Worm (Caenorhabditis elegans) whole organism, late embryonic: Measurements from ENCODE around the gene C44C10.5.

Source experiments
- C08G9.2 ChIP-seq: sonication (generic microtip); optimal IDR thresholded peaks from 2 replicates; lab custom pipeline; 2016; ENCODE audit warnings: mild to moderate bottlenecking, missing genetic modification characterization, moderate library complexity, missing compliant biosample characterization
- C38D4.7 ChIP-seq: fragments of 200-800 bp; sonication (Bioruptor generic); optimal IDR thresholded peaks from 2 replicates; lab custom pipeline; 2018; ENCODE audit warnings: mild to moderate bottlenecking, missing genetic modification characterization, moderate library complexity, missing compliant biosample characterization
- K02D7.2 ChIP-seq: sonication (generic microtip); optimal IDR thresholded peaks from 2 replicates; lab custom pipeline; 2017; ENCODE audit warnings: mild to moderate bottlenecking, missing genetic modification characterization, missing compliant biosample characterization
- T23F11.4 ChIP-seq: fragments of 200-800 bp; sonication (Bioruptor generic); optimal IDR thresholded peaks from 2 replicates; lab custom pipeline; 2018; ENCODE audit warnings: mild to moderate bottlenecking, missing genetic modification characterization, missing compliant biosample characterization
- Y22D7AL.16 ChIP-seq: sonication (generic microtip); optimal IDR thresholded peaks from 2 replicates; lab custom pipeline; 2016; ENCODE audit warnings: missing genetic modification characterization, missing compliant biosample characterization
- ahr-1 ChIP-seq: sonication (generic microtip); optimal IDR thresholded peaks from 2 replicates; lab custom pipeline; 2016; ENCODE audit warnings: missing genetic modification characterization, missing compliant biosample characterization
- ceh-14 ChIP-seq: sonication (generic microtip); optimal IDR thresholded peaks from 2 replicates; lab custom pipeline; 2016; ENCODE audit warnings: missing genotype, missing genetic modification characterization, missing compliant biosample characterization
- ceh-18 ChIP-seq: sonication (generic microtip); optimal IDR thresholded peaks from 2 replicates; lab custom pipeline; 2016; ENCODE audit warnings: missing genetic modification characterization, missing compliant biosample characterization
- ceh-19 ChIP-seq: fragments of 200-800 bp; sonication (Bioruptor generic); optimal IDR thresholded peaks from 2 replicates; lab custom pipeline; 2018; ENCODE audit warnings: mild to moderate bottlenecking, missing genetic modification characterization, missing compliant biosample characterization
- ceh-2 ChIP-seq: sonication (generic microtip); optimal IDR thresholded peaks from 2 replicates; lab custom pipeline; 2016; ENCODE audit warnings: missing genotype, missing genetic modification characterization, missing compliant biosample characterization
- ceh-24 ChIP-seq: sonication (generic microtip); optimal IDR thresholded peaks from 2 replicates; lab custom pipeline; 2016; ENCODE audit warnings: mild to moderate bottlenecking, missing genetic modification characterization, missing compliant biosample characterization
- ceh-31 ChIP-seq: sonication (generic microtip); optimal IDR thresholded peaks from 2 replicates; lab custom pipeline; 2016; ENCODE audit warnings: missing genetic modification characterization, missing compliant biosample characterization
- ceh-48 ChIP-seq: sonication (generic microtip); optimal IDR thresholded peaks from 2 replicates; lab custom pipeline; 2016; ENCODE audit warnings: missing genetic modification characterization, inconsistent platforms, missing compliant biosample characterization
- ceh-6 ChIP-seq: fragments of 200-800 bp; sonication (Bioruptor generic); optimal IDR thresholded peaks from 2 replicates; lab custom pipeline; 2018; ENCODE audit warnings: mild to moderate bottlenecking, missing genetic modification characterization, missing compliant biosample characterization
- che-1 ChIP-seq: sonication (generic microtip); optimal IDR thresholded peaks from 2 replicates; lab custom pipeline; 2016; ENCODE audit warnings: mild to moderate bottlenecking, missing genetic modification characterization, missing compliant biosample characterization
- elt-2 ChIP-seq: sonication (generic microtip); optimal IDR thresholded peaks from 2 replicates; lab custom pipeline; 2016; ENCODE audit warnings: missing genetic modification reagents, missing genetic modification characterization, missing compliant biosample characterization
- elt-4 ChIP-seq: sonication (generic microtip); optimal IDR thresholded peaks from 2 replicates; lab custom pipeline; 2016; ENCODE audit warnings: missing genetic modification characterization, missing compliant biosample characterization
- fax-1 ChIP-seq: sonication (generic microtip); optimal IDR thresholded peaks from 2 replicates; lab custom pipeline; 2016; ENCODE audit warnings: missing genotype, missing genetic modification characterization, missing compliant biosample characterization
- fkh-6 ChIP-seq: sonication (generic microtip); optimal IDR thresholded peaks from 2 replicates; lab custom pipeline; 2016; ENCODE audit warnings: missing genetic modification characterization, missing compliant biosample characterization
- gmeb-2 ChIP-seq: sonication (generic microtip); optimal IDR thresholded peaks from 2 replicates; lab custom pipeline; 2016; ENCODE audit warnings: missing genetic modification characterization, inconsistent platforms, missing compliant biosample characterization
- hlh-13 ChIP-seq: fragments of 200-800 bp; sonication (Bioruptor generic); optimal IDR thresholded peaks from 2 replicates; lab custom pipeline; 2018; ENCODE audit warnings: mild to moderate bottlenecking, missing genetic modification characterization, missing compliant biosample characterization
- hlh-6 ChIP-seq: sonication (generic microtip); optimal IDR thresholded peaks from 2 replicates; lab custom pipeline; 2016; ENCODE audit warnings: missing genotype, missing genetic modification characterization, missing compliant biosample characterization
- hlh-8 ChIP-seq: sonication (generic microtip); optimal IDR thresholded peaks from 2 replicates; lab custom pipeline; 2016; ENCODE audit warnings: missing genotype, missing genetic modification characterization, missing compliant biosample characterization
- lin-11 ChIP-seq: fragments of 200-800 bp; sonication (Bioruptor generic); optimal IDR thresholded peaks from 2 replicates; lab custom pipeline; 2018; ENCODE audit warnings: mild to moderate bottlenecking, missing genetic modification characterization, missing compliant biosample characterization
- madf-2 ChIP-seq: sonication (generic microtip); optimal IDR thresholded peaks from 2 replicates; lab custom pipeline; 2017; ENCODE audit warnings: missing genetic modification characterization, missing compliant biosample characterization
- nfya-1 ChIP-seq: sonication (generic microtip); optimal IDR thresholded peaks from 2 replicates; lab custom pipeline; 2017; ENCODE audit warnings: missing genetic modification characterization, mild to moderate bottlenecking, missing compliant biosample characterization, antibody characterized with exemption, moderate library complexity
- odd-2 ChIP-seq: sonication (generic microtip); optimal IDR thresholded peaks from 2 replicates; lab custom pipeline; 2017; ENCODE audit warnings: antibody characterized with exemption, mild to moderate bottlenecking, missing genetic modification characterization, missing compliant biosample characterization
- pat-9 ChIP-seq: fragments of 200-800 bp; sonication (Bioruptor generic); optimal IDR thresholded peaks from 2 replicates; lab custom pipeline; 2018; ENCODE audit warnings: mild to moderate bottlenecking, missing genetic modification characterization, moderate library complexity, missing compliant biosample characterization
- pha-2 ChIP-seq: sonication (generic microtip); optimal IDR thresholded peaks from 2 replicates; lab custom pipeline; 2017; ENCODE audit warnings: mild to moderate bottlenecking, missing genetic modification characterization, missing compliant biosample characterization
- pqm-1 ChIP-seq: sonication (generic microtip); optimal IDR thresholded peaks from 2 replicates; lab custom pipeline; 2016; ENCODE audit warnings: missing genetic modification characterization, missing compliant biosample characterization
- rnt-1 ChIP-seq: sonication (generic microtip); optimal IDR thresholded peaks from 2 replicates; lab custom pipeline; 2016; ENCODE audit warnings: missing genetic modification characterization, missing compliant biosample characterization
- sdc-2 ChIP-seq: sonication (generic microtip); optimal IDR thresholded peaks from 2 replicates; lab custom pipeline; 2016; ENCODE audit warnings: missing genotype, missing genetic modification characterization, missing compliant biosample characterization
- sox-4 ChIP-seq: sonication (generic microtip); optimal IDR thresholded peaks from 2 replicates; lab custom pipeline; 2017; ENCODE audit warnings: mild to moderate bottlenecking, missing genetic modification characterization, inconsistent platforms, missing compliant biosample characterization
- syd-9 ChIP-seq: sonication (generic microtip); optimal IDR thresholded peaks from 2 replicates; lab custom pipeline; 2016; ENCODE audit warnings: mild to moderate bottlenecking, missing genetic modification characterization, moderate library complexity, missing compliant biosample characterization
- tbx-2 ChIP-seq: sonication (generic microtip); optimal IDR thresholded peaks from 2 replicates; lab custom pipeline; 2016; ENCODE audit warnings: missing genetic modification characterization, missing compliant biosample characterization
- unc-3 ChIP-seq, 2 experiments: fragments of 200-800 bp in 1 of 2; sonication (Bioruptor generic) in 1 of 2; sonication (generic microtip) in 1 of 2; conservative IDR thresholded peaks in 1 of 2; optimal IDR thresholded peaks in 1 of 2; 2 replicates each; pipeline versions ENCODE4 v1.3.6 to Lab custom; 2016 to 2022; ENCODE audit warnings: missing compliant biosample characterization in 2 of 2, missing genetic modification characterization in 2 of 2, missing genetic modification reagents in 1 of 2
- unc-42 ChIP-seq: sonication (generic microtip); optimal IDR thresholded peaks from 2 replicates; lab custom pipeline; 2016; ENCODE audit warnings: missing genotype, missing genetic modification characterization, missing compliant biosample characterization
- ztf-16 ChIP-seq: sonication (generic microtip); optimal IDR thresholded peaks from 2 replicates; lab custom pipeline; 2017; ENCODE audit warnings: missing genetic modification characterization, missing compliant biosample characterization

The C44C10.5 gene

ce11 chrX:11690014-11690591 lies at the start of gene C44C10.5, which contains the start of gene C44C10.10:
Gene C44C10.5, plus strand, starts transcription at chrX:11690541.
Gene C44C10.10, plus strand, starts transcription at chrX:11690314.
- no peak for TF ChIP-seq C08G9.2 (tag; lab: Kevin White, UChicago)
- no peak for TF ChIP-seq fkh-6 (tag; lab: Kevin White, UChicago)
- no peak for TF ChIP-seq ceh-48 (tag; lab: Kevin White, UChicago)
- TF ChIP-seq nfya-1 (tag; lab: Kevin White, UChicago): no peak
- TF ChIP-seq ceh-2 (tag; lab: Kevin White, UChicago): no peak

ce11 chrX:11641562-11641961 lies 48.8 kb upstream of the C44C10.5 start:
- TF ChIP-seq madf-2 (no peak), hlh-6 (tag; lab: Kevin White, UChicago) (no peak), ahr-1 (tag; lab: Kevin White, UChicago) (no peak), lin-11 (tag; lab: Kevin White, UChicago) (no peak), unc-3 (GFP tag; conservative IDR thresholded peaks at IDR 0.05; lab: Robert Waterston, UW) (no peak), unc-3 (tag; optimal IDR thresholded peaks at IDR 0.05; lab: Kevin White, UChicago) (no peak), ceh-18 (tag; lab: Kevin White, UChicago) (no peak), elt-4 (no peak), syd-9 (tag; lab: Kevin White, UChicago) (no peak), ceh-24 (tag; lab: Kevin White, UChicago) (no peak), pqm-1 (tag; lab: Kevin White, UChicago) (no peak), C38D4.7 (GFP tag; lab: Kevin White, UChicago) (no peak), ceh-31 (tag; lab: Kevin White, UChicago) (no peak), fax-1 (tag; lab: Kevin White, UChicago) (no peak), odd-2 (tag; lab: Kevin White, UChicago) (no peak), elt-2 (no peak)
- TF ChIP-seq, all 69 proteins: peak for 0

- TF ChIP-seq ceh-19 (GFP tag; lab: Kevin White, UChicago) (peak; percentile 87), gmeb-2 (tag; lab: Kevin White, UChicago) (peak; percentile 76), lin-11 (tag; lab: Kevin White, UChicago) (peak; percentile 55), C38D4.7 (GFP tag; lab: Kevin White, UChicago) (peak; percentile 71), ceh-6 (GFP tag; lab: Kevin White, UChicago) (peak; percentile 77), ceh-18 (tag; lab: Kevin White, UChicago) (peak; percentile 67), che-1 (tag; lab: Kevin White, UChicago) (peak; percentile 69), tbx-2 (tag; lab: Kevin White, UChicago) (peak; percentile 72), elt-2 (peak; percentile 48), ztf-16 (tag; lab: Kevin White, UChicago) (peak; percentile 34), sdc-2 (tag; lab: Kevin White, UChicago) (peak; percentile 32), pat-9 (tag; lab: Kevin White, UChicago) (peak; percentile 78), hlh-13 (GFP tag; lab: Kevin White, UChicago) (peak; percentile 70), pha-2 (peak; percentile 67), ceh-14 (peak; percentile 58), unc-42 (tag; lab: Kevin White, UChicago) (peak; percentile 77), K02D7.2 (tag; lab: Kevin White, UChicago) (peak; percentile 66), hlh-8 (tag; lab: Kevin White, UChicago) (peak; percentile 8), rnt-1 (tag; lab: Kevin White, UChicago) (peak; percentile 0), ceh-31 (tag; lab: Kevin White, UChicago) (peak; percentile 68), sox-4 (tag; lab: Kevin White, UChicago) (peak; percentile 53), Y22D7AL.16 (peak; percentile 61), T23F11.4 (GFP tag; lab: Kevin White, UChicago) (peak; percentile 67)
- TF ChIP-seq, all 69 proteins: peak for 23; not testable (repeated sequence) for 46
Observed at ce11 chrX:11643767-11644235, 46.5 kb upstream of the C44C10.5 start, which contains the start of gene sto-4. Gene sto-4, plus strand, starts transcription at chrX:11644126.
